Worm (Caenorhabditis elegans): ENCODE data around the gene igcm-3.

igcm-3 gene

DNA sequence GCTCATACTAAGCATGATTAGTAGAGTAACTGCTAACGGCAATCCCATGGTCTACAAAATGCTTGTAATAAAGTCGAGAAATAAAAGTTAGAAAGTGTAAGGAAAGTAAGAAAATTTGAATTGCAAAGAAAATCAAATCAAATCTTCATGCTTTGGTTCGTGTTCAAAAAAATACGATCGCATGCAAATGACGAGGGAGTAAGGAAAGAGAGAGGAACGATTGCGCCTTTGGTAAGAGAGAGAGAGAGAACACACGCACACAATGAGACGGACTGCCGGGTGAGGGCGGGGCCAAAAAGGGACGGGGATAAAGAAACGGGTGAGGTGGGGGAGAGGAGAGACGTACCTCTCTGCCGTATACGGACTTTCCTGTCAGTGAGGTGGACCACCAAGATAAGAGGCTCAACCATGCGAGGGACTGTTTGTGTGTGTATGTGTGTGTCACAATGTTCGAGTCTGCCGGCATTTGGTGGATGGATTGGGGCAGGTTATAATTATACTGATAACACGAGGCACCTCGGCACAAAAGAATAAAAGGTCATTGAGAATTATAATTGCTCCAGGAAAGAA is at the start of gene igcm-3:
Gene igcm-3, minus strand, starts transcription at position 51 of the 570 bp plus-strand sequence.
- TF ChIP-seq sea-2 (GFP tag; optimal IDR thresholded peaks at IDR 0.05) (no peak), nhr-23 (tag; optimal IDR thresholded peaks at IDR 0.05) (no peak), daf-12 (tag; optimal IDR thresholded peaks at IDR 0.05) (no peak), ceh-82 (tag; optimal IDR thresholded peaks at IDR 0.05) (no peak), mml-1 (tag; optimal IDR thresholded peaks at IDR 0.05) (no peak), egl-5 (tag; optimal IDR thresholded peaks at IDR 0.05) (no peak), egl-27 (tag; optimal IDR thresholded peaks at IDR 0.05) (no peak), ztf-4 (tag; optimal IDR thresholded peaks at IDR 0.05) (no peak), nhr-237 (tag; optimal IDR thresholded peaks at IDR 0.05) (no peak), pha-4 (tag; optimal IDR thresholded peaks at IDR 0.05) (no peak), elt-3 (tag; optimal IDR thresholded peaks at IDR 0.05) (no peak), lin-15B (tag; optimal IDR thresholded peaks at IDR 0.05) (no peak), ama-1 (optimal IDR thresholded peaks at IDR 0.05) (no peak), fkh-10 (GFP tag; optimal IDR thresholded peaks at IDR 0.05) (no peak), ceh-16 (tag; optimal IDR thresholded peaks at IDR 0.05) (no peak), nhr-43 (tag; optimal IDR thresholded peaks at IDR 0.05; ENCODE audit: poor library complexity, severe bottlenecking) (no peak), nhr-12 (tag; optimal IDR thresholded peaks at IDR 0.05) (no peak), tbx-2 (tag; optimal IDR thresholded peaks at IDR 0.05) (no peak), nhr-25 (tag; optimal IDR thresholded peaks at IDR 0.05) (no peak)

DNA sequence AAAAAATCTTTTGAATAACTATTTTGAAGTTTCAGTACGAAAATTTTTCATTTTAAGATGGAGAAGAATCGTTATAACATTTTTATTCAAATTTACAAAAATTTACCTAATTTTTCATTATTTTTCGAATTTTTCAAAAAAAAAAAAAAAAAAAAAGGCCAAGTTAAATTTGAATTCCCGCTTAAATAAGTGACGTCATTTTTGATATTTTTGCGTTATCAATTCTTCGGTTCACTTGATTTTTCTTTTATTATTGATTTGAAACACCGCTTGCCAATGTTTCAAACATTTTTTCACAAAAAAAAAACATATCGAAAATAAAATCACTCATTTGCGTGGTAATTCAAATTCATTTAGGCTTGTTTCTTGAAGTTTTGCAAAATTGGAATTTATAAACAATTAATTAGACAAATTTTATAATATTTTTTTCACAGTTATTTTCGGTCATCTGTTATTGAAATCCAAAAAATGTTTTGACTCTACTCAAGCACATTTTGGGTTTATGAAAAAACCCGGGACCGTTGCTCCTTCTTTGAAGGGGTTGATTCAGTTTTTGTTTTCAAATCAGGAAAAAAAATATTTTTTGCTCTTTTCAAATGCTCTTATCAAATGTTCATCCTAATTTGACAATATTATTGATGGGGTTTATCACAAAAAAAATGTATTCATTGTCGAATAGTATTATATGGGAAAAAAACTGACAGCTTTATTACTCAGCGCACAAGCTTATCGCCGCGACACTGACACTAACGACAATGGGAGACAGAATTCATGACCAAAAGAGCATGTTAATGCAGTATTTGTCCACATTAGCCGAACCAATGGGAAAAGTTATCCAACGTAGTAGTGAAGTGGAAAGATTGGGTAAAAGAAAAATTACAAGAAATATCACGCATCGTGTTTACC is 48.6 kb upstream of the igcm-3 start:
- TF ChIP-seq fkh-2 (tag; optimal IDR thresholded peaks at IDR 0.05), result no peak
- TF ChIP-seq nhr-67 (tag; optimal IDR thresholded peaks at IDR 0.05), result no peak
- no peak for TF ChIP-seq ZK546.5 (tag; optimal IDR thresholded peaks at IDR 0.05)
- no peak for TF ChIP-seq nhr-43 (tag; optimal IDR thresholded peaks at IDR 0.05; ENCODE audit: poor library complexity, severe bottlenecking)
- TF ChIP-seq elt-2 (tag; optimal IDR thresholded peaks at IDR 0.05), result peak; percentile 53

DNA sequence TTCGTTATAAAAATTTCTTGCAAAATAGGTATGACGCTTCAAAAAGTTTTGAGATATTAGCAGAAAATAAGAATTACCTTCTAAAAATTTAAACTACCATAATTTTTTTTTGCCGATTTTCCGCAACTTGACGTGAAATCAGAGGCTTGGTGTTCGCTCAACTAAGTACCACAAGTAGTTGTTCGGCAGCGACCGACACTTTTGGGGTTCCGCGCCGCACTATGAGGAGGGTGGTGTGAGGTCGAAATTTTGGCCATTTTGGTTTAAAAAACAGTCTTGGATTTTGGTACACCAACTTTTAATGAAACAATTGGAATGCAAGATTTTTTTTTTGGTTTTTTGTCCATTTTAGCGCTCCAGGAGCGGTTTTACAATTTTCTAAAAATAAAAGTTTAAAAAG is 47.2 kb upstream of the igcm-3 start:
- TF ChIP-seq nhr-43 (tag; optimal IDR thresholded peaks at IDR 0.05; ENCODE audit: poor library complexity, severe bottlenecking) (no peak), ceh-16 (tag; optimal IDR thresholded peaks at IDR 0.05) (no peak), hmg-11 (tag; optimal IDR thresholded peaks at IDR 0.05) (no peak), zag-1 (tag; optimal IDR thresholded peaks at IDR 0.05) (no peak), tbx-2 (tag; optimal IDR thresholded peaks at IDR 0.05) (no peak), nhr-28 (tag; optimal IDR thresholded peaks at IDR 0.05) (no peak), elt-2 (tag; optimal IDR thresholded peaks at IDR 0.05) (no peak), pqm-1 (tag; optimal IDR thresholded peaks at IDR 0.05) (no peak), ama-1 (optimal IDR thresholded peaks at IDR 0.05) (no peak), mml-1 (tag; optimal IDR thresholded peaks at IDR 0.05) (no peak), elt-3 (tag; optimal IDR thresholded peaks at IDR 0.05) (no peak), lin-15B (tag; optimal IDR thresholded peaks at IDR 0.05) (no peak), ceh-9 (tag; optimal IDR thresholded peaks at IDR 0.05) (no peak)

DNA sequence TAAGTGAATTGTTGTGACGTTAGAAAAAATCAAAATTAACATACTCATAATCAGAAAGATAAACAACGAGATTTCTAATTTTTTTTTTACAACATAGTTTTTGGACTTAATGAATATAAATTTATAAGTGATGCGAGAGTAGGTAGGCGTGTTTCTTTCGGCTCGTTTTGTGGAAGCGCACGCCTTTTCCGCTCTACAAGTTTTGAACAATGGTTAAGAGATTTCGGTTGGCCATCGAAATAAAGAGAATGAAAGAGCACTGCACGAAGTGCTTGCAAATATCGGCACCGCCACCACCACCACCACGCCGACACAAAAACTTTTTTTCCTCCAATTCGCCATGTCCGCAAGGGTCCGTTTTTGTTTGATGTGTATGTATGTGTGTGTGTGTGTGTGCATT is 43.2 kb upstream of the igcm-3 start:
- no peak for TF ChIP-seq egl-5 (tag; optimal IDR thresholded peaks at IDR 0.05)
- TF ChIP-seq ceh-82 (tag; optimal IDR thresholded peaks at IDR 0.05), result no peak
- no peak for TF ChIP-seq nhr-12 (tag; optimal IDR thresholded peaks at IDR 0.05)
- TF ChIP-seq ceh-16 (tag; optimal IDR thresholded peaks at IDR 0.05), result no peak
- no peak for TF ChIP-seq zag-1 (tag; optimal IDR thresholded peaks at IDR 0.05)
- TF ChIP-seq fos-1 (tag; optimal IDR thresholded peaks at IDR 0.05), result no peak
- no peak for TF ChIP-seq daf-12 (tag; optimal IDR thresholded peaks at IDR 0.05)
- no peak for TF ChIP-seq elt-2 (tag; optimal IDR thresholded peaks at IDR 0.05)
- TF ChIP-seq snpc-4 (tag; optimal IDR thresholded peaks at IDR 0.05), result no peak
- no peak for TF ChIP-seq eor-1 (tag; optimal IDR thresholded peaks at IDR 0.05)
- no peak for TF ChIP-seq jun-1 (tag; optimal IDR thresholded peaks at IDR 0.05)
- no peak for TF ChIP-seq hmg-11 (tag; optimal IDR thresholded peaks at IDR 0.05)
- TF ChIP-seq pqm-1 (tag; optimal IDR thresholded peaks at IDR 0.05), result no peak
- TF ChIP-seq lin-39 (tag; optimal IDR thresholded peaks at IDR 0.05), result no peak
- TF ChIP-seq ZK546.5 (tag; optimal IDR thresholded peaks at IDR 0.05), result no peak
- no peak for TF ChIP-seq lin-15B (tag; optimal IDR thresholded peaks at IDR 0.05)
- TF ChIP-seq nhr-76 (tag; optimal IDR thresholded peaks at IDR 0.05), result no peak

Data from whole organism, L3 larva.